Worm (Caenorhabditis elegans) whole organism, L4/young adult: ENCODE results near the gene T28F3.9.

Source experiments
- dao-5 ChIP-seq: sonication (generic microtip); optimal IDR thresholded peaks from 2 replicates; lab custom pipeline; 2016; ENCODE audit warnings: missing genotype, missing genetic modification characterization, moderate library complexity, missing compliant biosample characterization
- him-1 ChIP-seq: sonication (generic microtip); optimal IDR thresholded peaks from 2 replicates; lab custom pipeline; 2016; ENCODE audit warnings: missing genotype, missing genetic modification reagents, missing genetic modification characterization, missing compliant biosample characterization

- TF ChIP-seq dao-5 (tag; lab: Kevin White, UChicago) (no peak), him-1 (tag; lab: Kevin White, UChicago) (no peak)
Measured at ce11 chrIV:17291629-17292199, 16.6 kb upstream of the T28F3.9 start, which contains the start of the genes T28F3.11 and slc-17.4.
